Worm (Caenorhabditis elegans) whole organism, L4 larva: ENCODE measurements around the gene F47E1.4.

Experiments used
- attf-4 ChIP-seq: sonication (generic microtip); optimal IDR thresholded peaks from 3 replicates; lab custom pipeline; 2017; ENCODE audit warnings: missing biosample characterization, missing genetic modification characterization
- ceh-28 ChIP-seq: fragments of 150-350 bp; optimal IDR thresholded peaks from 2 replicates; lab custom pipeline; 2014; ENCODE audit warnings: missing biosample characterization, missing genetic modification reagents, missing genetic modification characterization
- daf-16 ChIP-seq, 3 experiments: sonication (generic microtip); optimal IDR thresholded peaks; 2 replicates each; lab custom pipeline; 2016 to 2017; ENCODE audit warnings: missing genetic modification characterization in 3 of 3, missing genetic modification reagents in 3 of 3, mild to moderate bottlenecking in 2 of 3, missing compliant biosample characterization in 2 of 3, missing biosample characterization in 1 of 3, moderate library complexity in 1 of 3
- hlh-11 ChIP-seq: fragments of 200-800 bp; sonication (Bioruptor generic); optimal IDR thresholded peaks from 2 replicates; lab custom pipeline; 2018; ENCODE audit warnings: mild to moderate bottlenecking, missing genetic modification characterization, missing compliant biosample characterization
- lin-15B ChIP-seq: fragments of 150-350 bp; sonication (generic microtip); optimal IDR thresholded peaks from 3 replicates; lab custom pipeline; 2014; ENCODE audit warnings: missing biosample characterization, missing genetic modification characterization
- lin-39 ChIP-seq: fragments of 150-350 bp; optimal IDR thresholded peaks from 2 replicates; lab custom pipeline; 2014; ENCODE audit warnings: missing biosample characterization, missing genetic modification reagents, missing genetic modification characterization
- mdt-29 ChIP-seq: fragments of 200-800 bp; sonication (Bioruptor generic); IDR thresholded peaks from 2 replicates; pipeline ENCODE4 v1.3.6; 2022; ENCODE audit warnings: missing genetic modification reagents, missing genetic modification characterization, missing compliant biosample characterization
- nhr-10 ChIP-seq: fragments of 150-350 bp; optimal IDR thresholded peaks from 2 replicates; lab custom pipeline; 2014; ENCODE audit warnings: missing biosample characterization, missing genetic modification characterization
- nhr-11 ChIP-seq: fragments of 150-350 bp; optimal IDR thresholded peaks from 2 replicates; lab custom pipeline; 2014; ENCODE audit warnings: missing biosample characterization, missing genetic modification characterization
- nhr-237 ChIP-seq: sonication (generic microtip); optimal IDR thresholded peaks from 2 replicates; lab custom pipeline; 2017; ENCODE audit warnings: missing biosample characterization, missing genetic modification characterization
- nhr-28 ChIP-seq: fragments of 150-350 bp; optimal IDR thresholded peaks from 2 replicates; lab custom pipeline; 2014; ENCODE audit warnings: missing biosample characterization, missing genetic modification characterization
- ztf-11 ChIP-seq: fragments of 150-350 bp; optimal IDR thresholded peaks from 2 replicates; lab custom pipeline; 2014; ENCODE audit warnings: missing biosample characterization, missing genetic modification characterization

ce11 chrX:9035142-9035541 lies 27.5 kb upstream of the F47E1.4 start:
- no peak for TF ChIP-seq nhr-10 (tag; lab: Kevin White, UChicago)
- no peak for TF ChIP-seq attf-4 (tag; lab: Kevin White, UChicago)
- TF ChIP-seq lin-39 (tag; lab: Kevin White, UChicago) = no peak
- no peak for TF ChIP-seq ceh-28
- peak; percentile 19 for TF ChIP-seq hlh-11 (tag; lab: Kevin White, UChicago)
- TF ChIP-seq nhr-11 (tag; lab: Kevin White, UChicago) = no peak
- no peak for TF ChIP-seq mdt-29 (GFP tag; lab: Robert Waterston, UW)
- no peak for TF ChIP-seq nhr-28 (tag; lab: Kevin White, UChicago)
- no peak for TF ChIP-seq nhr-237 (tag; lab: Kevin White, UChicago)
- no peak for TF ChIP-seq daf-16 (GFP tag; optimal IDR thresholded peaks at IDR 0.05; lab: Kevin White, UChicago)
- TF ChIP-seq daf-16 (tag; optimal IDR thresholded peaks at IDR 0.05; lab: Kevin White, UChicago) = peak; percentile 9
- TF ChIP-seq ztf-11 = no peak
- no peak for TF ChIP-seq lin-15B (tag; lab: Kevin White, UChicago)
